Worm (Caenorhabditis elegans) whole organism, L4/young adult: ENCODE data around the gene W02B3.4.
A peak's percentile ranks its signal among the peaks of the same experiment; 100 is the strongest.

Experiments
- W03F9.2 ChIP-seq: fragments of 150-350 bp; optimal IDR thresholded peaks from 2 replicates; lab custom pipeline; 2014; ENCODE audit warnings: missing biosample characterization, missing genetic modification characterization
- dao-5 ChIP-seq: sonication (generic microtip); optimal IDR thresholded peaks from 2 replicates; lab custom pipeline; 2016; ENCODE audit warnings: missing genotype, missing genetic modification characterization, moderate library complexity, missing compliant biosample characterization
- him-1 ChIP-seq: sonication (generic microtip); optimal IDR thresholded peaks from 2 replicates; lab custom pipeline; 2016; ENCODE audit warnings: missing genotype, missing genetic modification reagents, missing genetic modification characterization, missing compliant biosample characterization

W02B3.4 gene

ce11 chrIII:636067-636466 is 47.2 kb downstream of the W02B3.4 start, which contains the start of gene T19C3.7:
T19C3.7 (minus strand) TSS chrIII:636167.
- TF ChIP-seq dao-5 = no peak
- TF ChIP-seq W03F9.2 (tag; lab: Kevin White, UChicago) = no peak
- no peak for TF ChIP-seq him-1 (tag; lab: Kevin White, UChicago)

DNA sequence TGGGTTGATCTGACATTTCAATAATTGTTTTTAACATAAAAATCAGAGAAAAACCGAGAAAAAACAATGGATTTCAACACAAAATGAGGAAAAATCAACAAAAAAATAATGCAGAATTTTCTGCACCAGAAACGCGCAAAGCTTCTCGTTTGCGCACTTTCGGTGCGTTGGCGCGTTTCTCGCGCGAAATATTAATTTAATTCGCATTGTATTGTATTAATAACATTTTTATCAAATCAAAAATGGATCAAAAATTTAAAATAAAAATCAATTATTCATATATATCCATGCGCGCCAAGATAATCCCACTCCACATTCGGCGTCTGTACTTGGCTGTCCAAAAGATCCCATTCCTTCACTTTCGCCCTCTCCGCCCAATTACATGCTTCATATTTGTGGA is 48.6 kb downstream of the W02B3.4 start, which contains the start of gene fem-2:
Gene fem-2 (minus strand): TSS at position 9 of the 400 bp plus-strand sequence.
- TF ChIP-seq W03F9.2 (tag; lab: Kevin White, UChicago) (peak; percentile 19), him-1 (tag; lab: Kevin White, UChicago) (no peak), dao-5 (no peak)

ce11 chrIII:631421-631820 is 51.8 kb downstream of the W02B3.4 start, which contains the start of gene T19C3.6:
T19C3.6 (minus strand) TSS chrIII:631521.
- TF ChIP-seq dao-5 = no peak
